Fruit fly (Drosophila melanogaster): ENCODE data around the gene ND-B14.5A.

ND-B14.5A gene

dm6 chrX:2134226-2134880, 38.0 kb upstream of the ND-B14.5A start (continued):
- TF ChIP-seq CG5953 (GFP tag; IDR thresholded peaks at IDR 0.05) (no peak), Sry-δ (GFP tag; optimal IDR thresholded peaks at IDR 0.05) (peak; percentile 22), z (GFP tag; IDR thresholded peaks at IDR 0.05) (no peak), Abd-B (GFP tag; optimal IDR thresholded peaks at IDR 0.05) (peak; percentile 45), CG6813 (GFP tag; optimal IDR thresholded peaks at IDR 0.05) (peak; percentile 66), wek (GFP tag; optimal IDR thresholded peaks at IDR 0.05) (peak; percentile 40), wor (GFP tag; IDR thresholded peaks at IDR 0.05) (no peak), Ptx1 (GFP tag; IDR thresholded peaks at IDR 0.05) (peak; percentile 68), ci (GFP tag; IDR thresholded peaks at IDR 0.05) (peak; percentile 75; the same call in 2 of the 3 replicates), CG2129 (GFP tag; IDR thresholded peaks at IDR 0.05; ENCODE audit: partially characterized antibody) (no peak), CG2875 (GFP tag; optimal IDR thresholded peaks at IDR 0.05) (peak; percentile 55), CG10209 (GFP tag; optimal IDR thresholded peaks at IDR 0.05) (peak; percentile 58), ab (GFP tag; optimal IDR thresholded peaks at IDR 0.05) (no peak), CG1792 (GFP tag; optimal IDR thresholded peaks at IDR 0.05) (peak; percentile 58), disco-r (GFP tag; optimal IDR thresholded peaks at IDR 0.05) (no peak), CG9932 (GFP tag; IDR thresholded peaks at IDR 0.05) (0 out of 2 replicates have a peak, but pooled peaks have one; percentile 15), CG16815 (GFP tag; optimal IDR thresholded peaks at IDR 0.05) (peak; percentile 66), CG15011 (GFP tag; optimal IDR thresholded peaks at IDR 0.05) (peak; percentile 49), CG18262 (tag; optimal IDR thresholded peaks at IDR 0.05) (peak; percentile 78), MTF-1 (GFP tag; optimal IDR thresholded peaks at IDR 0.05; ENCODE audit: borderline replicate concordance) (peak; percentile 34), sug (tag; optimal IDR thresholded peaks at IDR 0.05) (no peak), Jarid2 (GFP tag; optimal IDR thresholded peaks at IDR 0.05) (no peak), Gug (GFP tag; IDR thresholded peaks at IDR 0.05) (peak; percentile 24; the same call in 1 of the 4 replicates), CG6175 (GFP tag; IDR thresholded peaks at IDR 0.05) (0 out of 3 replicates have a peak, but pooled peaks have one; percentile 17), knrl (GFP tag; IDR thresholded peaks at IDR 0.05; ENCODE audit: partially characterized antibody) (no peak), CG11560 (tag; IDR thresholded peaks at IDR 0.05) (no peak), lola (GFP tag; optimal IDR thresholded peaks at IDR 0.05) (peak in 1 of 3 experiments; percentile 63), CG6689 (GFP tag; IDR thresholded peaks at IDR 0.05) (peak; percentile 65), Hmr (GFP tag; optimal IDR thresholded peaks at IDR 0.05) (peak; percentile 57), sr (GFP tag; IDR thresholded peaks at IDR 0.05) (no peak), CG15479 (GFP tag; optimal IDR thresholded peaks at IDR 0.05) (no peak), CG6254 (GFP tag; optimal IDR thresholded peaks at IDR 0.05) (peak; percentile 66), Fer1 (GFP tag; optimal IDR thresholded peaks at IDR 0.05) (peak; percentile 67), Ets65A (GFP tag) (peak; percentile 95), ssp (GFP tag; IDR thresholded peaks at IDR 0.05) (peak; percentile 40), so (GFP tag; IDR thresholded peaks at IDR 0.05) (0 out of 3 replicates have a peak, but pooled peaks have one; percentile 35), B-H2 (GFP tag; optimal IDR thresholded peaks at IDR 0.05) (no peak), Hr78 (GFP tag; optimal IDR thresholded peaks at IDR 0.05) (no peak), Taf1 (GFP tag; IDR thresholded peaks at IDR 0.05) (peak; percentile 22; the same call in 1 of the 2 replicates), CG13775 (GFP tag; optimal IDR thresholded peaks at IDR 0.05) (peak; percentile 30), Oli (tag; optimal IDR thresholded peaks at IDR 0.05) (peak; percentile 75), E2f2 (GFP tag; IDR thresholded peaks at IDR 0.05) (no peak), CG4707 (GFP tag; optimal IDR thresholded peaks at IDR 0.05) (peak; percentile 48), CG33213 (GFP tag; optimal IDR thresholded peaks at IDR 0.05) (peak; percentile 1), CoRest (tag; optimal IDR thresholded peaks at IDR 0.05) (peak; percentile 68), fd3F (GFP tag; optimal IDR thresholded peaks at IDR 0.05) (peak; percentile 25), CG3281 (GFP tag; optimal IDR thresholded peaks at IDR 0.05) (peak; percentile 50), schlank (tag; optimal IDR thresholded peaks at IDR 0.05) (no peak), CG3726 (GFP tag; IDR thresholded peaks at IDR 0.05) (no peak)
